Fruit fly (Drosophila melanogaster) whole organism, embryonic: ENCODE data around the gene GlcAT-P.

ENCODE experiments used
- B-H2 ChIP-seq: fragments of 200-800 bp; sonication (Bioruptor generic); optimal IDR thresholded peaks from 2 replicates; lab custom pipeline; 2018; ENCODE audit warnings: missing biosample characterization, mild to moderate bottlenecking, missing genetic modification characterization
- CG10462 ChIP-seq: fragments of 200-800 bp; sonication (Bioruptor generic); optimal IDR thresholded peaks from 2 replicates; lab custom pipeline; 2016; ENCODE audit warnings: missing biosample characterization, missing genetic modification characterization
- CG11093 ChIP-seq: fragments of 200-800 bp; sonication (Bioruptor generic); IDR thresholded peaks from 3 replicates; pipeline ENCODE4 v1.3.6; 2022; ENCODE audit warnings: missing biosample characterization, missing genetic modification characterization
- CG13287 ChIP-seq: fragments of 200-800 bp; sonication (Bioruptor generic); IDR thresholded peaks from 2 replicates; pipeline ENCODE4 v1.3.6; 2022; ENCODE audit warnings: missing biosample characterization, missing genetic modification characterization; ENCODE audit not compliant: partially characterized antibody
- CG13296 ChIP-seq: fragments of 200-800 bp; sonication (Bioruptor generic); optimal IDR thresholded peaks from 3 replicates; lab custom pipeline; 2018; ENCODE audit warnings: missing biosample characterization, mild to moderate bottlenecking, missing genetic modification characterization
- CG14965 ChIP-seq: fragments of 200-800 bp; sonication (Bioruptor generic); optimal IDR thresholded peaks from 2 replicates; lab custom pipeline; 2016; ENCODE audit warnings: missing biosample characterization, missing genetic modification characterization, borderline replicate concordance
- CG16779 ChIP-seq: fragments of 200-800 bp; sonication (Bioruptor generic); IDR thresholded peaks from 2 replicates; pipeline ENCODE4 v1.3.6; 2022; ENCODE audit warnings: missing biosample characterization, missing genetic modification characterization
- CG18476 ChIP-seq: fragments of 200-800 bp; sonication (Bioruptor generic); optimal IDR thresholded peaks from 2 replicates; lab custom pipeline; 2016; ENCODE audit warnings: missing biosample characterization, mild to moderate bottlenecking, missing genetic modification characterization
- CG18599 ChIP-seq: fragments of 200-800 bp; sonication (Bioruptor generic); optimal IDR thresholded peaks from 3 replicates; lab custom pipeline; 2017; ENCODE audit warnings: missing biosample characterization, missing genetic modification characterization, mild to moderate bottlenecking, moderate library complexity, missing genetic modification reagents
- CG31365 ChIP-seq: fragments of 200-800 bp; sonication (Bioruptor generic); optimal IDR thresholded peaks from 2 replicates; lab custom pipeline; 2018; ENCODE audit warnings: missing biosample characterization, mild to moderate bottlenecking, missing genetic modification characterization
- CG31388 ChIP-seq: fragments of 200-800 bp; sonication (Bioruptor generic); optimal IDR thresholded peaks from 2 replicates; lab custom pipeline; 2016; ENCODE audit warnings: missing biosample characterization, missing genetic modification characterization
- CG34422 ChIP-seq: fragments of 200-800 bp; sonication (Bioruptor generic); IDR thresholded peaks from 3 replicates; pipeline ENCODE4 v1.3.6; 2022; ENCODE audit warnings: missing biosample characterization, missing genetic modification characterization
- CG4404 ChIP-seq: fragments of 200-800 bp; sonication (Bioruptor generic); IDR thresholded peaks from 2 replicates; pipeline ENCODE4 v1.3.6; 2022; ENCODE audit warnings: missing biosample characterization, missing genetic modification characterization
- CG4617 ChIP-seq: fragments of 200-800 bp; sonication (Bioruptor generic); optimal IDR thresholded peaks from 3 replicates; lab custom pipeline; 2016; ENCODE audit warnings: missing biosample characterization, missing genetic modification characterization, borderline replicate concordance
- CG5245 ChIP-seq: fragments of 200-800 bp; sonication (Bioruptor generic); optimal IDR thresholded peaks from 3 replicates; lab custom pipeline; 2016; ENCODE audit warnings: missing biosample characterization, missing genetic modification characterization
- CG6813 ChIP-seq: fragments of 200-800 bp; sonication (Bioruptor generic); optimal IDR thresholded peaks from 2 replicates; lab custom pipeline; 2017; ENCODE audit warnings: missing biosample characterization, missing genetic modification characterization, mild to moderate bottlenecking, moderate library complexity, missing genetic modification reagents
- CG9817 ChIP-seq: fragments of 200-800 bp; sonication (Bioruptor generic); optimal IDR thresholded peaks from 2 replicates; lab custom pipeline; 2018; ENCODE audit warnings: missing biosample characterization, mild to moderate bottlenecking, missing genetic modification characterization, moderate library complexity
- CrebB ChIP-seq: fragments of 200-800 bp; sonication (Bioruptor generic); optimal IDR thresholded peaks from 3 replicates; lab custom pipeline; 2018; ENCODE audit warnings: missing biosample characterization, mild to moderate bottlenecking, missing genetic modification characterization
- Deaf1 ChIP-seq: fragments of 200-800 bp; optimal IDR thresholded peaks from 3 replicates; lab custom pipeline; 2019; ENCODE audit warnings: missing biosample characterization, mild to moderate bottlenecking, missing genetic modification characterization, moderate library complexity
- Fer2 ChIP-seq: fragments of 200-800 bp; sonication (Bioruptor generic); optimal IDR thresholded peaks from 2 replicates; lab custom pipeline; 2018; ENCODE audit warnings: missing biosample characterization, mild to moderate bottlenecking, missing genetic modification characterization, moderate library complexity
- Mes4 ChIP-seq: fragments of 200-800 bp; sonication (Bioruptor generic); optimal IDR thresholded peaks from 2 replicates; lab custom pipeline; 2016; ENCODE audit warnings: missing biosample characterization, missing genetic modification characterization
- Mrtf ChIP-seq: fragments of 200-800 bp; sonication (Bioruptor generic); IDR thresholded peaks from 3 replicates; pipeline ENCODE4 v1.3.6; 2022; ENCODE audit warnings: missing biosample characterization, missing genetic modification characterization
- Myb ChIP-seq: fragments of 200-800 bp; sonication (Bioruptor generic); optimal IDR thresholded peaks from 2 replicates; lab custom pipeline; 2016; ENCODE audit warnings: missing biosample characterization, missing genetic modification characterization
- Xbp1 ChIP-seq: fragments of 200-800 bp; sonication (Bioruptor generic); optimal IDR thresholded peaks from 3 replicates; lab custom pipeline; 2016; ENCODE audit warnings: missing biosample characterization, mild to moderate bottlenecking, missing genetic modification characterization
- aop ChIP-seq: fragments of 200-800 bp; sonication (Bioruptor generic); IDR thresholded peaks from 2 replicates; pipeline ENCODE4 v1.3.6; 2022; ENCODE audit warnings: missing biosample characterization, missing genetic modification characterization
- bowl ChIP-seq: fragments of 200-800 bp; sonication (Bioruptor generic); IDR thresholded peaks from 2 replicates; pipeline ENCODE4 v1.3.6; 2022; ENCODE audit warnings: missing biosample characterization, missing genetic modification characterization
- br ChIP-seq: fragments of >200 bp; optimal IDR thresholded peaks from 2 replicates; lab custom pipeline; 2017
- dm ChIP-seq: fragments of 200-800 bp; sonication (Bioruptor generic); optimal IDR thresholded peaks from 3 replicates; lab custom pipeline; 2016; ENCODE audit warnings: missing biosample characterization, missing genetic modification characterization
- fd3F ChIP-seq: fragments of 200-800 bp; sonication (Bioruptor generic); optimal IDR thresholded peaks from 2 replicates; lab custom pipeline; 2018; ENCODE audit warnings: missing biosample characterization, mild to moderate bottlenecking, missing genetic modification characterization, moderate library complexity
- ftz-f1 ChIP-seq: fragments of 200-800 bp; sonication (Bioruptor generic); optimal IDR thresholded peaks from 2 replicates; lab custom pipeline; 2016; ENCODE audit warnings: missing biosample characterization, missing genetic modification characterization
- fu2 ChIP-seq: fragments of 200-800 bp; sonication (Bioruptor generic); optimal IDR thresholded peaks from 2 replicates; lab custom pipeline; 2016; ENCODE audit warnings: missing biosample characterization, missing genetic modification characterization
- gsb ChIP-seq: fragments of 200-800 bp; sonication (Bioruptor generic); IDR thresholded peaks from 2 replicates; pipeline ENCODE4 v1.3.6; 2022; ENCODE audit warnings: missing biosample characterization, missing genetic modification characterization
- insv ChIP-seq, 2 experiments: fragments of 200-800 bp; sonication (Bioruptor generic); optimal IDR thresholded peaks; 3 replicates each; lab custom pipeline; 2016 to 2018; ENCODE audit warnings: missing biosample characterization in 2 of 2, missing genetic modification characterization in 2 of 2
- kah ChIP-seq: fragments of 200-800 bp; sonication (Bioruptor generic); optimal IDR thresholded peaks from 2 replicates; lab custom pipeline; 2018; ENCODE audit warnings: missing biosample characterization, mild to moderate bottlenecking, missing genetic modification characterization
- phol ChIP-seq: fragments of 200-800 bp; sonication (Bioruptor generic); optimal IDR thresholded peaks from 3 replicates; lab custom pipeline; 2018; ENCODE audit warnings: missing biosample characterization, mild to moderate bottlenecking, missing genetic modification characterization, moderate library complexity
- prd ChIP-seq, 3 experiments: fragments of >200 bp in 2 of 3; fragments of 200-800 bp in 1 of 3; sonication (Bioruptor generic) in 1 of 3; optimal IDR thresholded peaks in 2 of 3; IDR thresholded peaks in 1 of 3; 2 replicates in 2 of 3; 3 replicates in 1 of 3; pipeline versions ENCODE4 v1.3.6 to Lab custom; 2017 to 2022; ENCODE audit warnings: missing biosample characterization in 1 of 3, missing genetic modification characterization in 1 of 3
- sd ChIP-seq: fragments of 200-800 bp; sonication (Bioruptor generic); optimal IDR thresholded peaks from 3 replicates; lab custom pipeline; 2018; ENCODE audit warnings: missing biosample characterization, mild to moderate bottlenecking, missing genetic modification characterization, moderate library complexity
- sima ChIP-seq: fragments of 200-800 bp; sonication (Bioruptor generic); optimal IDR thresholded peaks from 2 replicates; lab custom pipeline; 2016; ENCODE audit warnings: missing biosample characterization, missing genetic modification characterization
- sisA ChIP-seq: fragments of 200-800 bp; sonication (Bioruptor generic); IDR thresholded peaks from 2 replicates; pipeline ENCODE4 v1.3.6; 2022; ENCODE audit warnings: missing biosample characterization, missing genetic modification characterization
- sna ChIP-seq: fragments of 200-800 bp; sonication (Bioruptor generic); IDR thresholded peaks from 2 replicates; pipeline ENCODE4 v1.3.6; 2022; ENCODE audit warnings: missing biosample characterization, missing genetic modification characterization; ENCODE audit not compliant: partially characterized antibody
- sr ChIP-seq: fragments of 200-800 bp; sonication (Bioruptor generic); IDR thresholded peaks from 3 replicates; pipeline ENCODE4 v1.3.6; 2022; ENCODE audit warnings: missing biosample characterization, missing genetic modification characterization
- tap ChIP-seq: fragments of 200-800 bp; optimal IDR thresholded peaks from 3 replicates; lab custom pipeline; 2019; ENCODE audit warnings: missing biosample characterization, mild to moderate bottlenecking, missing genetic modification characterization, moderate library complexity
- trem ChIP-seq: fragments of 200-800 bp; optimal IDR thresholded peaks from 3 replicates; lab custom pipeline; 2019; ENCODE audit warnings: missing biosample characterization, mild to moderate bottlenecking, missing genetic modification characterization, moderate library complexity
- ttk ChIP-seq: fragments of 200-800 bp; sonication (Bioruptor generic); IDR thresholded peaks from 2 replicates; pipeline ENCODE4 v2.1.2; 2022; ENCODE audit warnings: missing biosample characterization, missing genetic modification characterization
- tup ChIP-seq: fragments of 200-800 bp; sonication (Bioruptor generic); optimal IDR thresholded peaks from 2 replicates; lab custom pipeline; 2016; ENCODE audit warnings: missing biosample characterization, mild to moderate bottlenecking, missing genetic modification characterization, moderate library complexity
- tx ChIP-seq: fragments of 200-800 bp; sonication (Bioruptor generic); optimal IDR thresholded peaks from 2 replicates; lab custom pipeline; 2016; ENCODE audit warnings: missing biosample characterization, missing genetic modification characterization
- vnd ChIP-seq: fragments of 200-800 bp; sonication (Bioruptor generic); IDR thresholded peaks from 3 replicates; pipeline ENCODE4 v1.3.6; 2022; ENCODE audit warnings: missing biosample characterization, missing genetic modification characterization; ENCODE audit not compliant: partially characterized antibody
- zen ChIP-seq: fragments of 200-800 bp; sonication (Bioruptor generic); optimal IDR thresholded peaks from 3 replicates; lab custom pipeline; 2018; ENCODE audit warnings: missing biosample characterization, mild to moderate bottlenecking, missing genetic modification characterization, moderate library complexity
- zen2 ChIP-seq: fragments of 200-800 bp; sonication (Bioruptor generic); IDR thresholded peaks from 3 replicates; pipeline ENCODE4 v1.3.6; 2022; ENCODE audit warnings: missing biosample characterization, missing genetic modification characterization; ENCODE audit not compliant: partially characterized antibody

Gene GlcAT-P

dm6 chr3L:11148478-11149251 is 48.7 kb downstream of the GlcAT-P start (continued):
- TF ChIP-seq Myb (GFP tag; lab: Kevin White, UChicago) (no peak), sna (GFP tag; lab: Robert Waterston, UW) (no peak), CG14965 (no peak), Mrtf (GFP tag; lab: Robert Waterston, UW) (no peak), CG31388 (GFP tag; lab: Kevin White, UChicago) (no peak), CG5245 (peak; percentile 18), prd (optimal IDR thresholded peaks at IDR 0.05; lab: Kevin White, UChicago) (no peak), prd (GFP tag; IDR thresholded peaks at IDR 0.05; lab: Robert Waterston, UW) (peak; percentile 56; the same call in 2 of the 3 replicates), CG13296 (no peak), CG31365 (tag; lab: Kevin White, UChicago) (no peak), CG11093 (GFP tag; lab: Robert Waterston, UW) (no peak), Fer2 (no peak), sr (GFP tag; lab: Robert Waterston, UW) (no peak), kah (no peak), bowl (GFP tag; lab: Robert Waterston, UW) (no peak), sima (GFP tag; lab: Kevin White, UChicago) (no peak), gsb (GFP tag; lab: Robert Waterston, UW) (no peak), Deaf1 (tag; lab: Kevin White, UChicago) (no peak), vnd (GFP tag; lab: Robert Waterston, UW) (no peak), Mes4 (GFP tag; lab: Kevin White, UChicago) (no peak), zen (no peak), phol (tag; lab: Kevin White, UChicago) (peak; percentile 65), aop (GFP tag; lab: Robert Waterston, UW) (no peak), CG6813 (GFP tag; lab: Kevin White, UChicago) (peak; percentile 29), sd (tag; lab: Kevin White, UChicago) (peak; percentile 47), Xbp1 (GFP tag; lab: Kevin White, UChicago) (peak; percentile 37), trem (peak; percentile 35), tx (GFP tag; lab: Kevin White, UChicago) (no peak), insv (GFP tag; optimal IDR thresholded peaks at IDR 0.05; lab: Kevin White, UChicago) (no peak), dm (GFP tag; lab: Kevin White, UChicago) (no peak), ftz-f1 (GFP tag; lab: Kevin White, UChicago) (no peak), br (lab: Kevin White, UChicago) (no peak), fd3F (GFP tag; lab: Kevin White, UChicago) (no peak), CG4404 (GFP tag; lab: Robert Waterston, UW) (no peak), CG34422 (GFP tag; lab: Robert Waterston, UW) (no peak), CG9817 (tag; lab: Kevin White, UChicago) (no peak), CG4617 (GFP tag; lab: Kevin White, UChicago) (no peak), CG16779 (no peak), sisA (GFP tag; lab: Robert Waterston, UW) (no peak; the same call in 1 of the 2 replicates), ttk (GFP tag; lab: Robert Waterston, UW) (0 out of 2 replicates have a peak, but pooled peaks have one; percentile 31), CrebB (tag; lab: Kevin White, UChicago) (no peak), zen2 (GFP tag; lab: Robert Waterston, UW) (no peak), fu2 (GFP tag; lab: Kevin White, UChicago) (no peak), tup (GFP tag; lab: Kevin White, UChicago) (no peak), CG10462 (GFP tag; lab: Kevin White, UChicago) (no peak), CG13287 (GFP tag; lab: Robert Waterston, UW) (no peak), tap (tag; lab: Kevin White, UChicago) (peak; percentile 42), B-H2 (GFP tag; lab: Kevin White, UChicago) (no peak), CG18476 (no peak), CG18599 (peak; percentile 48)
